Worm (Caenorhabditis elegans): ENCODE results near the gene Y41G9A.10.

DNA sequence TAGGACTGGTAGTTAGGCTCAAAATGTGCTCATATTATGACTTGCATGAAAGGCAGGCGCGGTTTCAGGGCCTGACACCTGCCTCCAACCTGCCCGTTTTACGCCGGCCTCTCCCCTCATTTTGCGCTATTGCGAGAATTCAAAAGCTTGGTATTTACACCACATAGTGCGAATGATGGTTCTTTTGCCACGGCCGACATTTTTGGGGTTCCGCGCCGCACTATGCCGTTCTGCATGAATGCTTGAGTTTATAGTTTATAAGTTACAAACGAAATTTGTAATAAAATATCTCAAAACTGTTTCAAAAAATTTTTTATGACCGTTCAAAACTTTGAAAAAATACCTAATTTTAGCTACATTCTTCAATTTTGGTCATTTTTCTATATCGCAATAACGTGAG is 31.7 kb upstream of the Y41G9A.10 start:
- no peak for TF ChIP-seq him-1 (tag; optimal IDR thresholded peaks at IDR 0.05)
- TF ChIP-seq W03F9.2 (tag; optimal IDR thresholded peaks at IDR 0.05) = no peak

Measured in whole organism, L4/young adult.